Worm (Caenorhabditis elegans) whole organism, young adult: ENCODE data around the gene cyp-13A7.

Source experiments
- Y95B8A.8 ChIP-seq: fragments of 200-800 bp; sonication (Bioruptor generic); IDR thresholded peaks from 2 replicates; pipeline ENCODE4 v1.3.6; 2022; ENCODE audit warnings: missing genetic modification reagents, missing genetic modification characterization, missing compliant biosample characterization
- him-1 ChIP-seq: sonication (generic microtip); optimal IDR thresholded peaks from 2 replicates; lab custom pipeline; 2016; ENCODE audit warnings: missing genotype, missing genetic modification reagents, missing genetic modification characterization, missing compliant biosample characterization

ce11 chrII:9786215-9786614 lies 17.2 kb upstream of the cyp-13A7 start:
- TF ChIP-seq him-1 (tag; lab: Kevin White, UChicago) (no peak), Y95B8A.8 (GFP tag; lab: Robert Waterston, UW) (no peak)
